Worm (Caenorhabditis elegans): ENCODE results near the gene cbp-1.

- TF ChIP-seq R02D3.7 (tag; optimal IDR thresholded peaks at IDR 0.05): no peak
- TF ChIP-seq mxl-3 (GFP tag; optimal IDR thresholded peaks at IDR 0.05): peak; percentile 45
- no peak for TF ChIP-seq ceh-44 (GFP tag; IDR thresholded peaks at IDR 0.05)
- no peak for TF ChIP-seq egl-27 (tag; optimal IDR thresholded peaks at IDR 0.05)
- TF ChIP-seq unc-39 (tag; optimal IDR thresholded peaks at IDR 0.05): no peak
- no peak for TF ChIP-seq jun-1 (tag; optimal IDR thresholded peaks at IDR 0.05)
- TF ChIP-seq ztf-11 (tag; optimal IDR thresholded peaks at IDR 0.05): no peak
- no peak for TF ChIP-seq spr-3 (GFP tag; optimal IDR thresholded peaks at IDR 0.05)
- TF ChIP-seq skn-1 (tag; optimal IDR thresholded peaks at IDR 0.05): no peak
- no peak for TF ChIP-seq ZK546.5 (tag; optimal IDR thresholded peaks at IDR 0.05)
- TF ChIP-seq snpc-4 (tag; optimal IDR thresholded peaks at IDR 0.05): no peak
Observed at ce11 chrIII:9817087-9817612, 50.8 kb downstream of the cbp-1 start, which contains the start of gene cnx-1.

Data from whole organism, L4 larva.